Fruit fly (Drosophila melanogaster) whole organism: ENCODE data around the gene CG7248.

ENCODE experiments used
- CG8478 ChIP-seq: fragments of >200 bp; optimal IDR thresholded peaks from 2 replicates; lab custom pipeline; 2018; ENCODE audit warnings: inconsistent platforms
- psq ChIP-seq: fragments of >200 bp; optimal IDR thresholded peaks from 2 replicates; lab custom pipeline; 2017

DNA sequence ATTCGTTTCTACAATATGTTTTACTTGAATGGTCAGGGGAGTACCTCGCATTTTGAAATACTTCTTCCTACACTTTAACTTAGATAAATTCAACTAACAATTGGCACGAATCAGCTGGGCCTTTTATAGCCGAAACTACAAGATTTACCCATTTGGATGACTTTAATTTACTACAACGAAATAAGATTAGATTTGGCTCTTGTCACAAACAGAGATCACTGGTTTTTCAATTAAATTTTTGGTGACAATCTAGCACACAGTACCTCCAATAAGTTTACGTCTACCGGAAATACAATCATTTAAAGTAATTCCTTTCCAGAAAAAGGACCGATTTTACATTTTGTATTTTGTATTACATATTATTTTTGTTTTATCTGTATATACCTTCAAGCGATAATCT is 9.1 kb upstream of the CG7248 start, which contains the start of gene CG5883:
- TF ChIP-seq psq (lab: Kevin White, UChicago) (no peak), CG8478 (lab: Kevin White, UChicago) (no peak)
